Worm (Caenorhabditis elegans): ENCODE data around the gene sri-66.

DNA sequence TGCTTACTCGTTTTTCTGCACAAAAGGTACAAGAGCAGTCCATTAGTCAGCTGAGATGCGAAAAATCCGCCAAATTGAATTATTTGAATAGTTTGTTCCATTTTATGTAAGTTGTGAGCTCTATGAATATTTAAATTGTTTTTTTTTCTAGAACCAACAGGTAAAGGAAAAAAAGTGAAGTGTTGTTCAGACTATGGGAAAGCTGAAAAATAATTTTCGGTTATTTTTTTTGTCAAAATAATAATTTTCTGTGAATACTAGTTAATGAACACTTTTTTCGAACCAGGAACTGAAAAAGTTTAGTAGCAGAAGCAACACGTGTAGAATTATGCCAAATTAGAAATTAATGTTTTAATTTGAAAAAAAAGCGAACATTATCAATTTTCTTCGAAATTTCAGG is 15.8 kb downstream of the sri-66 start, which contains the start of gene str-125:
- TF ChIP-seq fkh-10 (GFP tag; optimal IDR thresholded peaks at IDR 0.05): no peak
- no peak for TF ChIP-seq gei-8 (GFP tag; optimal IDR thresholded peaks at IDR 0.05)
- TF ChIP-seq lin-38 (GFP tag; IDR thresholded peaks at IDR 0.05): no peak
- no peak for TF ChIP-seq mdl-1 (tag; optimal IDR thresholded peaks at IDR 0.05)
- TF ChIP-seq ztf-11 (tag; optimal IDR thresholded peaks at IDR 0.05): no peak
- TF ChIP-seq nhr-76 (tag; optimal IDR thresholded peaks at IDR 0.05): no peak
- no peak for TF ChIP-seq nhr-237 (tag; optimal IDR thresholded peaks at IDR 0.05)
- TF ChIP-seq nhr-102 (tag; optimal IDR thresholded peaks at IDR 0.05): no peak
- TF ChIP-seq egl-27 (tag; optimal IDR thresholded peaks at IDR 0.05): no peak
